Worm (Caenorhabditis elegans) whole organism, early embryonic: Measurements from ENCODE around the gene egl-46.

ENCODE experiments used
- B0310.2 ChIP-seq: sonication (generic microtip); optimal IDR thresholded peaks from 2 replicates; lab custom pipeline; 2016; ENCODE audit warnings: mild to moderate bottlenecking, missing genetic modification characterization, missing compliant biosample characterization
- F13C5.2 ChIP-seq: sonication (generic microtip); optimal IDR thresholded peaks from 2 replicates; lab custom pipeline; 2017; ENCODE audit warnings: mild to moderate bottlenecking, missing genetic modification characterization, inconsistent platforms, missing compliant biosample characterization
- aly-1 ChIP-seq: sonication (generic microtip); optimal IDR thresholded peaks from 2 replicates; lab custom pipeline; 2016; ENCODE audit warnings: missing genetic modification characterization, missing compliant biosample characterization
- ama-1 ChIP-seq: fragments of 150-350 bp; optimal IDR thresholded peaks from 2 replicates; lab custom pipeline; 2014
- ceh-13 ChIP-seq: fragments of 200-800 bp; sonication (Bioruptor generic); optimal IDR thresholded peaks from 2 replicates; lab custom pipeline; 2018; ENCODE audit warnings: mild to moderate bottlenecking, missing genetic modification characterization, missing compliant biosample characterization
- ceh-36 ChIP-seq: sonication (generic microtip); optimal IDR thresholded peaks from 2 replicates; lab custom pipeline; 2016; ENCODE audit warnings: missing genetic modification characterization, inconsistent platforms, missing compliant biosample characterization
- ets-7 ChIP-seq: sonication (generic microtip); optimal IDR thresholded peaks from 2 replicates; lab custom pipeline; 2016; ENCODE audit warnings: missing genotype, missing genetic modification characterization, missing compliant biosample characterization
- flt-1 ChIP-seq: fragments of 200-800 bp; sonication (Bioruptor generic); IDR thresholded peaks from 2 replicates; pipeline ENCODE4 v1.3.6; 2022; ENCODE audit warnings: missing genetic modification characterization, missing compliant biosample characterization
- hmbx-1 ChIP-seq: sonication (generic microtip); optimal IDR thresholded peaks from 2 replicates; lab custom pipeline; 2016; ENCODE audit warnings: mild to moderate bottlenecking, missing genetic modification characterization, missing compliant biosample characterization
- hmg-4 ChIP-seq: fragments of 200-800 bp; sonication (Bioruptor generic); optimal IDR thresholded peaks from 2 replicates; lab custom pipeline; 2018; ENCODE audit warnings: mild to moderate bottlenecking, missing genetic modification characterization, missing compliant biosample characterization
- hnd-1 ChIP-seq: sonication (generic microtip); optimal IDR thresholded peaks from 2 replicates; lab custom pipeline; 2016; ENCODE audit warnings: missing genetic modification characterization, missing compliant biosample characterization
- pes-1 ChIP-seq: fragments of 200-800 bp; sonication (Bioruptor generic); IDR thresholded peaks from 2 replicates; pipeline ENCODE4 v1.3.6; 2022; ENCODE audit warnings: missing genetic modification reagents, missing genetic modification characterization, missing compliant biosample characterization
- scrt-1 ChIP-seq: fragments of 200-800 bp; sonication (Bioruptor generic); IDR thresholded peaks from 2 replicates; pipeline ENCODE4 v1.3.6; 2022; ENCODE audit warnings: missing genetic modification characterization, missing compliant biosample characterization
- sea-1 ChIP-seq: fragments of 200-800 bp; sonication (Bioruptor generic); conservative IDR thresholded peaks from 2 replicates; pipeline ENCODE4 v1.3.6; 2022; ENCODE audit warnings: missing genetic modification characterization, missing compliant biosample characterization
- tbx-11 ChIP-seq: fragments of 200-800 bp; sonication (Bioruptor generic); IDR thresholded peaks from 2 replicates; pipeline ENCODE4 v1.3.6; 2022; ENCODE audit warnings: missing genetic modification characterization, missing compliant biosample characterization
- tbx-37 ChIP-seq: fragments of 200-800 bp; sonication (Bioruptor generic); conservative IDR thresholded peaks from 2 replicates; pipeline ENCODE4 v1.3.6; 2022; ENCODE audit warnings: missing genetic modification reagents, missing genetic modification characterization, missing compliant biosample characterization
- tra-4 ChIP-seq: sonication (generic microtip); optimal IDR thresholded peaks from 2 replicates; lab custom pipeline; 2017; ENCODE audit warnings: missing genetic modification characterization, missing compliant biosample characterization

egl-46 gene

ce11 chrV:6681501-6681900 is at the start of gene egl-46:
Gene egl-46, minus strand, starts transcription at chrV:6681573.
- TF ChIP-seq B0310.2 (tag; lab: Kevin White, UChicago): no peak
- TF ChIP-seq ama-1 (lab: Kevin White, UChicago): no peak
- no peak for TF ChIP-seq ceh-13
- TF ChIP-seq tra-4 (tag; lab: Kevin White, UChicago): no peak
- TF ChIP-seq hnd-1: no peak
- no peak for TF ChIP-seq pes-1 (GFP tag; lab: Robert Waterston, UW)
- no peak for TF ChIP-seq sea-1 (GFP tag; lab: Robert Waterston, UW)
- no peak for TF ChIP-seq ets-7
- no peak for TF ChIP-seq hmg-4
- no peak for TF ChIP-seq F13C5.2 (tag; lab: Kevin White, UChicago)

- no peak for TF ChIP-seq aly-1 (tag; lab: Kevin White, UChicago)
- TF ChIP-seq tra-4 (tag; lab: Kevin White, UChicago): no peak
- no peak for TF ChIP-seq ama-1 (lab: Kevin White, UChicago)
- no peak for TF ChIP-seq ceh-13
- TF ChIP-seq pes-1 (GFP tag; lab: Robert Waterston, UW): no peak
- no peak for TF ChIP-seq F13C5.2 (tag; lab: Kevin White, UChicago)
- TF ChIP-seq hmg-4: no peak
- no peak for TF ChIP-seq tbx-11 (GFP tag; lab: Robert Waterston, UW)
- TF ChIP-seq ets-7: no peak
- TF ChIP-seq ceh-36: no peak
- TF ChIP-seq sea-1 (GFP tag; lab: Robert Waterston, UW): no peak
- TF ChIP-seq tbx-37: no peak
Observed at ce11 chrV:6727222-6727621, 45.8 kb upstream of the egl-46 start, which contains the start of gene ZC487.1. Gene ZC487.1, plus strand, starts transcription at chrV:6727522.

- no peak for TF ChIP-seq tbx-11 (GFP tag; lab: Robert Waterston, UW)
- no peak for TF ChIP-seq hmg-4
- TF ChIP-seq aly-1 (tag; lab: Kevin White, UChicago): no peak
- TF ChIP-seq tra-4 (tag; lab: Kevin White, UChicago): no peak
- no peak for TF ChIP-seq ets-7
- no peak for TF ChIP-seq pes-1 (GFP tag; lab: Robert Waterston, UW)
- no peak for TF ChIP-seq F13C5.2 (tag; lab: Kevin White, UChicago)
- TF ChIP-seq B0310.2 (tag; lab: Kevin White, UChicago): no peak
- no peak for TF ChIP-seq hnd-1
- no peak for TF ChIP-seq tbx-37
- no peak for TF ChIP-seq sea-1 (GFP tag; lab: Robert Waterston, UW)
- no peak for TF ChIP-seq scrt-1 (GFP tag; lab: Robert Waterston, UW)
- no peak for TF ChIP-seq ama-1 (lab: Kevin White, UChicago)
Observed at ce11 chrV:6726279-6726678, 44.9 kb upstream of the egl-46 start.

ce11 chrV:6722378-6722777 is 41.0 kb upstream of the egl-46 start, which contains the start of gene ZC487.2:
Gene ZC487.2, minus strand, starts transcription at chrV:6722478.
- TF ChIP-seq pes-1 (GFP tag; lab: Robert Waterston, UW) (no peak), tbx-11 (GFP tag; lab: Robert Waterston, UW) (no peak), sea-1 (GFP tag; lab: Robert Waterston, UW) (no peak), tbx-37 (no peak), B0310.2 (tag; lab: Kevin White, UChicago) (no peak), aly-1 (tag; lab: Kevin White, UChicago) (no peak), tra-4 (tag; lab: Kevin White, UChicago) (no peak), hnd-1 (no peak), F13C5.2 (tag; lab: Kevin White, UChicago) (no peak), hmbx-1 (no peak)

- TF ChIP-seq hmbx-1 (no peak), tbx-37 (no peak), ama-1 (lab: Kevin White, UChicago) (no peak), flt-1 (GFP tag; lab: Robert Waterston, UW) (no peak), F13C5.2 (tag; lab: Kevin White, UChicago) (no peak), pes-1 (GFP tag; lab: Robert Waterston, UW) (no peak), hmg-4 (no peak), B0310.2 (tag; lab: Kevin White, UChicago) (no peak), ceh-36 (no peak), tbx-11 (GFP tag; lab: Robert Waterston, UW) (no peak), hnd-1 (no peak), ceh-13 (no peak), ets-7 (no peak), scrt-1 (GFP tag; lab: Robert Waterston, UW) (no peak), aly-1 (tag; lab: Kevin White, UChicago) (no peak), sea-1 (GFP tag; lab: Robert Waterston, UW) (no peak), tra-4 (tag; lab: Kevin White, UChicago) (no peak)
Observed at ce11 chrV:6718232-6718631, 36.9 kb upstream of the egl-46 start, which contains the start of gene srg-30. Gene srg-30, minus strand, starts transcription at chrV:6718332.

- TF ChIP-seq ceh-36 (no peak), tbx-11 (GFP tag; lab: Robert Waterston, UW) (no peak), tra-4 (tag; lab: Kevin White, UChicago) (no peak), tbx-37 (no peak), pes-1 (GFP tag; lab: Robert Waterston, UW) (no peak), hmbx-1 (no peak), F13C5.2 (tag; lab: Kevin White, UChicago) (no peak), scrt-1 (GFP tag; lab: Robert Waterston, UW) (no peak), flt-1 (GFP tag; lab: Robert Waterston, UW) (no peak), ceh-13 (no peak), aly-1 (tag; lab: Kevin White, UChicago) (no peak), sea-1 (GFP tag; lab: Robert Waterston, UW) (no peak), ets-7 (no peak)
Observed at ce11 chrV:6710462-6710861, 29.1 kb upstream of the egl-46 start, which contains the start of gene sna-1. Gene sna-1, minus strand, starts transcription at chrV:6710679.

ce11 chrV:6709050-6709683 is 27.8 kb upstream of the egl-46 start, which contains the start of gene dlst-1:
Gene dlst-1, minus strand, starts transcription at chrV:6709101.
- peak; percentile 51; the same call in 1 of the 2 replicates for TF ChIP-seq sea-1 (GFP tag; lab: Robert Waterston, UW)
- no peak for TF ChIP-seq tbx-37
- peak; percentile 49 for TF ChIP-seq ceh-36
- TF ChIP-seq tra-4 (tag; lab: Kevin White, UChicago): no peak
- TF ChIP-seq hmg-4: peak; percentile 66
- peak; percentile 46; the same call in 1 of the 2 replicates for TF ChIP-seq flt-1 (GFP tag; lab: Robert Waterston, UW)
- TF ChIP-seq B0310.2 (tag; lab: Kevin White, UChicago): peak; percentile 23
- TF ChIP-seq scrt-1 (GFP tag; lab: Robert Waterston, UW): 0 out of 2 replicates have a peak, but pooled peaks have one; percentile 50
- peak; percentile 87 for TF ChIP-seq F13C5.2 (tag; lab: Kevin White, UChicago)
- peak; percentile 19 for TF ChIP-seq hnd-1
- TF ChIP-seq tbx-11 (GFP tag; lab: Robert Waterston, UW): peak; percentile 71
- TF ChIP-seq aly-1 (tag; lab: Kevin White, UChicago): peak; percentile 52
- no peak for TF ChIP-seq ets-7
- TF ChIP-seq pes-1 (GFP tag; lab: Robert Waterston, UW): peak; percentile 70; the same call in 1 of the 2 replicates
- TF ChIP-seq ceh-13: peak; percentile 21
- peak; percentile 5 for TF ChIP-seq hmbx-1
- no peak for TF ChIP-seq ama-1 (lab: Kevin White, UChicago)
